Worm (Caenorhabditis elegans) whole organism, midembryonic: ENCODE data around the gene F23H12.7.

Experiments used
- T22C8.4 ChIP-seq: fragments of 200-800 bp; sonication (Bioruptor generic); IDR thresholded peaks from 2 replicates; pipeline ENCODE4 v1.3.6; 2022; ENCODE audit warnings: missing genetic modification characterization, missing compliant biosample characterization
- cog-1 ChIP-seq: sonication (generic microtip); optimal IDR thresholded peaks from 2 replicates; lab custom pipeline; 2016; ENCODE audit warnings: missing genetic modification characterization, missing compliant biosample characterization
- flt-1 ChIP-seq: fragments of 200-800 bp; sonication (Bioruptor generic); IDR thresholded peaks from 2 replicates; pipeline ENCODE4 v1.3.6; 2022; ENCODE audit warnings: missing genetic modification characterization, missing compliant biosample characterization
- klf-2 ChIP-seq: fragments of 200-800 bp; sonication (Bioruptor generic); conservative IDR thresholded peaks from 2 replicates; pipeline ENCODE4 v1.3.6; 2022; ENCODE audit warnings: missing genetic modification reagents, missing genetic modification characterization, missing compliant biosample characterization
- med-1 ChIP-seq: sonication (generic microtip); optimal IDR thresholded peaks from 2 replicates; lab custom pipeline; 2017; ENCODE audit warnings: missing genetic modification characterization, mild to moderate bottlenecking, missing compliant biosample characterization, antibody characterized with exemption, missing genetic modification reagents; ENCODE audit not compliant: insufficient read depth
- ref-1 ChIP-seq: fragments of 200-800 bp; sonication (Bioruptor generic); conservative IDR thresholded peaks from 2 replicates; pipeline ENCODE4 v1.3.6; 2022; ENCODE audit warnings: missing genetic modification reagents, missing genetic modification characterization, missing compliant biosample characterization
- tab-1 ChIP-seq: fragments of 200-800 bp; sonication (Bioruptor generic); IDR thresholded peaks from 2 replicates; pipeline ENCODE4 v1.3.6; 2022; ENCODE audit warnings: missing genetic modification characterization, missing compliant biosample characterization
- ztf-23 ChIP-seq: fragments of 200-800 bp; sonication (Bioruptor generic); IDR thresholded peaks from 2 replicates; pipeline ENCODE4 v1.3.6; 2022; ENCODE audit warnings: missing genetic modification reagents, missing genetic modification characterization, missing compliant biosample characterization
- ztf-29 ChIP-seq: fragments of 200-800 bp; sonication (Bioruptor generic); IDR thresholded peaks from 2 replicates; pipeline ENCODE4 v1.3.6; 2022; ENCODE audit warnings: missing genetic modification reagents, missing genetic modification characterization, missing compliant biosample characterization

The F23H12.7 gene

DNA sequence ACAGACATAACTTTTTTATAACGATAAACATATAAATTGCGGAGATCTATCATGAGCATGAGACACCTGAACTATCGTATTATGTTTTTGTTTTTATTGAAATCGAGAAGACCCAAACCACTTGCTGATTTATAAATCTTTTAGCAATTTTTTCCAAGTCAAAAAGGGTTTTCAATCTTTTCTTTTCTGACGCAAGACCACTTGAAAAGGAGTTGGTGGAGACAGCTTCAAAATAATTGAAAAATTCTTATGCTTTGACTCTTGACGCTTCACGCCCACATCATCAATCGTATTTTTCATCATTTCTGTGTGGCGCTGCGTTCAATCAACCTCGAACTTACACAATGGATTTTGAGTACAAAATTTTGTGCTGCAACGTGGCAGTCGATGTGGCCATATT, at the start of gene F23H12.7:
TSS of gene F23H12.7 (plus strand) at position 301 of the 400 bp plus-strand sequence.
- TF ChIP-seq T22C8.4 (GFP tag; lab: Robert Waterston, UW) (no peak), cog-1 (tag; lab: Kevin White, UChicago) (no peak), klf-2 (GFP tag; lab: Robert Waterston, UW) (no peak)

- TF ChIP-seq med-1 = no peak
- TF ChIP-seq flt-1 = no peak
- TF ChIP-seq ztf-23 (GFP tag; lab: Robert Waterston, UW) = no peak
- TF ChIP-seq ztf-29 (GFP tag; lab: Robert Waterston, UW) = no peak
- no peak for TF ChIP-seq klf-2 (GFP tag; lab: Robert Waterston, UW)
- TF ChIP-seq cog-1 (tag; lab: Kevin White, UChicago) = no peak
- TF ChIP-seq T22C8.4 (GFP tag; lab: Robert Waterston, UW) = no peak
- TF ChIP-seq ref-1 (GFP tag; lab: Robert Waterston, UW) = no peak
- no peak for TF ChIP-seq tab-1 (GFP tag; lab: Robert Waterston, UW)
Measured at ce11 chrV:12326638-12327037, 44.8 kb upstream of the F23H12.7 start.

DNA sequence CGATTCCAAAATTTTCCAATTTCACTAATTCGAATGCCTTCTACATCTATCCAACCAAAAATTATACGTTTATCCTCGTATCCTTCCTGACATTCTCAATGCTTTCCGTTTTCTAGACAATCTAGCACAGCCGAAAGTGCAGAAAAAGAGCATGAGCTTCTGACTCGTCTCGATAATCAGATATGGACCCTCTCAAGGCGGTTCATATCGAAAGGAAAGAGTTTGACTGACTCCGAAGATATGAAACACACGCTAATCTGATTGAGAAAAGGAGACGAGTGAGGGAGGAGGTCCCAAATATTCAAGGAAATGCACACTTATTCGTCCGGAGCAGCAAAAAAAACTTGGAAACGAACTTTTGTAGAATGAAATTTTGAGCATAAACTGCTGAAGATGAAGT, 42.3 kb upstream of the F23H12.7 start:
- TF ChIP-seq med-1 (no peak), ztf-23 (GFP tag; lab: Robert Waterston, UW) (no peak), klf-2 (GFP tag; lab: Robert Waterston, UW) (no peak), ztf-29 (GFP tag; lab: Robert Waterston, UW) (no peak), cog-1 (tag; lab: Kevin White, UChicago) (no peak)

DNA sequence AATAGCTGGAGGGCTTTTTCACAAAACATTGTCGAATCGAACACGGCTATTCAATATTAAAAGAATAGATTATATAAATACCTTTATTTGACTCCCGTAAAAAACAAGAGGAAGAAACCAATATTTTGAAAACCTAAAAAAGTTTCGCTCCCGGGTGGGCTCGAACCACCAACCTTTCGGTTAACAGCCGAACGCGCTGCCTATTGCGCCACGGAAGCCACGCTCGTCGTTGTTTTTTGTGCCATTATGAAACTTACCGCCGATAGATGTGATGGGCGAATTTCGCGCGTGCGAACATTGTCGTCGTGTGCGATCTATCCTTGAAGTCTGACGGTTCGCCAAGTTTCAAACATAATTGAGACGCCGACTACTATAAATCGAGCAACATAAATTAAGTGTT, 39.7 kb upstream of the F23H12.7 start:
- TF ChIP-seq tab-1 (GFP tag; lab: Robert Waterston, UW) = peak; percentile 61; the same call in 1 of the 2 replicates
- peak; percentile 71 for TF ChIP-seq ztf-23 (GFP tag; lab: Robert Waterston, UW)
- TF ChIP-seq ref-1 (GFP tag; lab: Robert Waterston, UW) = peak; percentile 46; the same call in 1 of the 2 replicates
- TF ChIP-seq klf-2 (GFP tag; lab: Robert Waterston, UW) = no peak
- TF ChIP-seq flt-1 = peak; percentile 79

ce11 chrV:12334387-12334786, 37.1 kb upstream of the F23H12.7 start:
- no peak for TF ChIP-seq cog-1 (tag; lab: Kevin White, UChicago)
- no peak for TF ChIP-seq ztf-29 (GFP tag; lab: Robert Waterston, UW)
- no peak for TF ChIP-seq ref-1 (GFP tag; lab: Robert Waterston, UW)

DNA sequence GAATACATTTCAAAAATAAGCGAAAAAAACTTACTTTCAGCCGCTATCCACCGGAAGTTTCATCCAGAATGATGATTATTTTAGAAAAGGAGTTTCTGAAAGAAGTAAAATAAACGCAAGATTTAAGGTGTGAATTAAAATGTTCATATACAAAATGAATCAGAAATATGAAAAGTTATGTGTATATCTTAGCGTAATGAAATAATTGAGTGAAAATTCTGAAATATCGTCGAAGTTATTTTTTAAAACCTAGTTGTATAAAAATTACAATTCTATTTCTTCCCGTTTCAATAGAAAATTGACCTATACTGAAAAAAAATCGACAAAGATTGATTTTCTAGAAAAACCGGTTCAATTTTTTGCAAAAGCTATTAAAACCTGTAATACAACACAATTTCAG, 33.6 kb upstream of the F23H12.7 start, which contains the start of gene twk-13:
TSS of gene twk-13 (minus strand) at position 101 of the 400 bp plus-strand sequence.
- TF ChIP-seq ztf-23 (GFP tag; lab: Robert Waterston, UW) (no peak), med-1 (no peak), ztf-29 (GFP tag; lab: Robert Waterston, UW) (no peak), klf-2 (GFP tag; lab: Robert Waterston, UW) (no peak), cog-1 (tag; lab: Kevin White, UChicago) (no peak), T22C8.4 (GFP tag; lab: Robert Waterston, UW) (no peak)

- TF ChIP-seq flt-1 (peak; percentile 87), med-1 (peak; percentile 54), ztf-23 (GFP tag; lab: Robert Waterston, UW) (peak; percentile 88), T22C8.4 (GFP tag; lab: Robert Waterston, UW) (no peak), ref-1 (GFP tag; lab: Robert Waterston, UW) (no peak), klf-2 (GFP tag; lab: Robert Waterston, UW) (peak; percentile 72), cog-1 (tag; lab: Kevin White, UChicago) (peak; percentile 83), tab-1 (GFP tag; lab: Robert Waterston, UW) (no peak)
Measured at ce11 chrV:12343419-12343969, 28.0 kb upstream of the F23H12.7 start, which contains the start of gene tomm-20. tomm-20 (minus strand) TSS chrV:12343469.

ce11 chrV:12344845-12345244, 26.6 kb upstream of the F23H12.7 start, which contains the start of gene F23H12.3:
F23H12.3 (plus strand) TSS chrV:12345145.
- no peak for TF ChIP-seq klf-2 (GFP tag; lab: Robert Waterston, UW)
- TF ChIP-seq flt-1 = no peak
- TF ChIP-seq cog-1 (tag; lab: Kevin White, UChicago) = no peak
- no peak for TF ChIP-seq ztf-23 (GFP tag; lab: Robert Waterston, UW)
- TF ChIP-seq T22C8.4 (GFP tag; lab: Robert Waterston, UW) = no peak
- no peak for TF ChIP-seq ztf-29 (GFP tag; lab: Robert Waterston, UW)
- TF ChIP-seq ref-1 (GFP tag; lab: Robert Waterston, UW) = no peak
- TF ChIP-seq tab-1 (GFP tag; lab: Robert Waterston, UW) = no peak
- TF ChIP-seq med-1 = no peak

DNA sequence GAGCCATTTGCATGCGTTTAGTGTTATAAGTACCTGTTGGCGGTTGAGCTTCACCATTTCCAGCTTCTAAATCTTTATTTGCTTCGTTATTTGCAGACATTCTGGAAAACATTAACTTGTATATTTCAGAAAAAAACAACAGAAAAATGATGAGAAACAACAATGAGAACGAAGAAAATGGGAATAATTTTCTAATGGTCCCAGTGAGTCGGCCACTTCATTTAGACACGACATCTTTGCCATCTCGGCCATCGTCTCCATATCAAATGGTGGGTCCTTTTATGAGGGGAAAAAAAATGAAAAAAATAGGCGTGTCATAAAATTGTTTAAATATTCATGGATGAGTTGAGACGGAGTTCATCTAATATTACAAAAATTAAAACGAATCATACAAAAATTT, 25.7 kb upstream of the F23H12.7 start, which contains the start of gene snb-2:
TSS of gene snb-2 (minus strand) at position 101 of the 400 bp plus-strand sequence.
- TF ChIP-seq flt-1 = no peak
- TF ChIP-seq cog-1 (tag; lab: Kevin White, UChicago) = no peak
- TF ChIP-seq klf-2 (GFP tag; lab: Robert Waterston, UW) = no peak
- no peak for TF ChIP-seq ztf-23 (GFP tag; lab: Robert Waterston, UW)
- no peak for TF ChIP-seq tab-1 (GFP tag; lab: Robert Waterston, UW)
- TF ChIP-seq ztf-29 (GFP tag; lab: Robert Waterston, UW) = no peak
- TF ChIP-seq T22C8.4 (GFP tag; lab: Robert Waterston, UW) = no peak
- no peak for TF ChIP-seq med-1
- no peak for TF ChIP-seq ref-1 (GFP tag; lab: Robert Waterston, UW)

DNA sequence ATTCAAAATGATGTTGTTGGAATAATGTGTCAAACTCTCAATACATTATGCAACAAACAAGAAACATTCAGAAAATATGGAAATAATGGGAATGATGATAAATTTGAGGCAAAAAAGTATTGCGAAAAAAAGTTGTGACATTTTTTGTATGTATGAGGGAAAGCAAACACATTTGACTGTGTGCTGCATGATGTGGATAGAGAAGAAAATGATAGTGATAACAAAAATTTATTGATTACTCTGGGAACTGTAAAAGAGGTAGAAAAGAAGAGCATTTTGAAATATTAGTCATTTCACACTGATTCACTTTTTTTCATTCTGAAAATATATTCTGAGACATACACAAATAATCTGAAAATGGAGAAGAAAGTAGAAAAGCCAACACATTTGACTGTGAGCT, 23.6 kb upstream of the F23H12.7 start:
- no peak for TF ChIP-seq T22C8.4 (GFP tag; lab: Robert Waterston, UW)
- no peak for TF ChIP-seq tab-1 (GFP tag; lab: Robert Waterston, UW)
- TF ChIP-seq cog-1 (tag; lab: Kevin White, UChicago) = no peak
- no peak for TF ChIP-seq klf-2 (GFP tag; lab: Robert Waterston, UW)
- no peak for TF ChIP-seq ref-1 (GFP tag; lab: Robert Waterston, UW)
- no peak for TF ChIP-seq ztf-29 (GFP tag; lab: Robert Waterston, UW)
- TF ChIP-seq flt-1 = no peak
- TF ChIP-seq ztf-23 (GFP tag; lab: Robert Waterston, UW) = no peak
- no peak for TF ChIP-seq med-1
